Worm (Caenorhabditis elegans): ENCODE data around the gene W06D11.3.
A peak's percentile ranks its signal among the peaks of the same experiment; 100 is the strongest.

DNA sequence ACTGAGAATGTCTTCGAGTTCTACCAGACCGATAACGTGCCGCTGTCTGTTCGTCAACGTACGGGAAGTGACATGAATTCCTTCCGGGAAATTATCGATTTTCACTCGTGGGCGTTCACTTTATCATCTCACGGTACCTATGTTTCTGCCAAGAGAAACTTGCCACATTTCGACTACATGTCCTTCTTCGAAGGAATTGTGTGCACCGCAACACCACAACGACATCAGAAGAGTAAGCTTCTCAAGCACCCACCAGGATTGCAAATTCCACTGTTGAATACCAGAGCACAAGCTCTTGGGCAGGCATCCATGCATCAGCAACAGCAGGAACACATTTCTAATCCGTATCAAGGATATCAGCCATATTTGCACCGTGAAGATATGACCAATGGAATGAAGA is 14.3 kb upstream of the W06D11.3 start:
- TF ChIP-seq ztf-11 (tag; optimal IDR thresholded peaks at IDR 0.05) (no peak), unc-62 (GFP tag; optimal IDR thresholded peaks at IDR 0.05 in 1 of 2) (peak in 1 of 2 experiments; percentile 91), unc-62 (tag; optimal IDR thresholded peaks at IDR 0.05) (no peak), nhr-237 (tag; optimal IDR thresholded peaks at IDR 0.05) (no peak), dve-1 (tag; optimal IDR thresholded peaks at IDR 0.05; ENCODE audit: insufficient read depth) (no peak), nhr-25 (tag; optimal IDR thresholded peaks at IDR 0.05; ENCODE audit: borderline replicate concordance, insufficient read depth) (no peak), ZK546.5 (tag; optimal IDR thresholded peaks at IDR 0.05) (no peak), egl-27 (tag; optimal IDR thresholded peaks at IDR 0.05) (no peak), snpc-1.2 (GFP tag; IDR thresholded peaks at IDR 0.05) (no peak)
